Fruit fly (Drosophila melanogaster) whole organism, embryonic: ENCODE data around the gene CG7889.

Source experiments
- Aef1 ChIP-seq: fragments of 200-800 bp; sonication (Bioruptor generic); IDR thresholded peaks from 3 replicates; pipeline ENCODE4 v1.3.6; 2022; ENCODE audit warnings: missing biosample characterization, missing genetic modification characterization
- Atf3 ChIP-seq: fragments of 200-800 bp; sonication (Bioruptor generic); optimal IDR thresholded peaks from 3 replicates; lab custom pipeline; 2016; ENCODE audit warnings: missing biosample characterization, missing genetic modification characterization
- CG10654 ChIP-seq: fragments of 200-800 bp; sonication (Bioruptor generic); optimal IDR thresholded peaks from 2 replicates; lab custom pipeline; 2016; ENCODE audit warnings: missing biosample characterization, missing genetic modification characterization
- CG10979 ChIP-seq: fragments of 200-800 bp; sonication (Bioruptor generic); optimal IDR thresholded peaks from 2 replicates; lab custom pipeline; 2018; ENCODE audit warnings: missing biosample characterization, mild to moderate bottlenecking, missing genetic modification characterization, moderate library complexity
- CG12104 ChIP-seq: fragments of 200-800 bp; sonication (Bioruptor generic); optimal IDR thresholded peaks from 3 replicates; lab custom pipeline; 2016; ENCODE audit warnings: missing biosample characterization, missing genetic modification characterization
- CG12219 ChIP-seq: fragments of 200-800 bp; sonication (Bioruptor generic); optimal IDR thresholded peaks from 3 replicates; lab custom pipeline; 2018; ENCODE audit warnings: missing biosample characterization, mild to moderate bottlenecking, missing genetic modification characterization
- CG13296 ChIP-seq: fragments of 200-800 bp; sonication (Bioruptor generic); optimal IDR thresholded peaks from 3 replicates; lab custom pipeline; 2018; ENCODE audit warnings: missing biosample characterization, mild to moderate bottlenecking, missing genetic modification characterization
- CG14667 ChIP-seq: fragments of 200-800 bp; sonication (Bioruptor generic); IDR thresholded peaks from 2 replicates; pipeline ENCODE4 v1.3.6; 2022; ENCODE audit warnings: missing biosample characterization, missing genetic modification characterization
- CG14860 ChIP-seq: fragments of 200-800 bp; sonication (Bioruptor generic); IDR thresholded peaks from 3 replicates; pipeline ENCODE4 v1.3.6; 2022; ENCODE audit warnings: missing biosample characterization, missing genetic modification characterization; ENCODE audit not compliant: partially characterized antibody
- CG15011 ChIP-seq: fragments of 200-800 bp; sonication (Bioruptor generic); optimal IDR thresholded peaks from 3 replicates; lab custom pipeline; 2018; ENCODE audit warnings: missing biosample characterization, mild to moderate bottlenecking, missing genetic modification characterization
- CG15479 ChIP-seq: fragments of 200-800 bp; sonication (Bioruptor generic); optimal IDR thresholded peaks from 3 replicates; lab custom pipeline; 2019; ENCODE audit warnings: missing biosample characterization, mild to moderate bottlenecking, missing genetic modification characterization, moderate library complexity
- CG1647 ChIP-seq: fragments of 200-800 bp; sonication (Bioruptor generic); optimal IDR thresholded peaks from 3 replicates; lab custom pipeline; 2016; ENCODE audit warnings: missing biosample characterization, missing genetic modification characterization
- CG17186 ChIP-seq: fragments of 200-800 bp; sonication (Bioruptor generic); optimal IDR thresholded peaks from 3 replicates; lab custom pipeline; 2017; ENCODE audit warnings: missing biosample characterization, missing genetic modification reagents, missing genetic modification characterization
- CG31224 ChIP-seq: fragments of 200-800 bp; sonication (Bioruptor generic); IDR thresholded peaks from 2 replicates; pipeline ENCODE4 v1.3.6; 2022; ENCODE audit warnings: missing biosample characterization, missing genetic modification characterization
- CG4360 ChIP-seq: fragments of 200-800 bp; sonication (Bioruptor generic); IDR thresholded peaks from 2 replicates; pipeline ENCODE4 v1.3.6; 2022; ENCODE audit warnings: missing biosample characterization, missing genetic modification characterization
- CG6175 ChIP-seq: fragments of 200-800 bp; sonication (Bioruptor generic); IDR thresholded peaks from 3 replicates; pipeline ENCODE4 v1.3.6; 2022; ENCODE audit warnings: missing biosample characterization, missing genetic modification characterization
- CG8281 ChIP-seq: fragments of 200-800 bp; sonication (Bioruptor generic); optimal IDR thresholded peaks from 2 replicates; lab custom pipeline; 2018; ENCODE audit warnings: missing biosample characterization, mild to moderate bottlenecking, missing genetic modification characterization, moderate library complexity
- CG8924 ChIP-seq: fragments of 200-800 bp; optimal IDR thresholded peaks from 3 replicates; lab custom pipeline; 2019; ENCODE audit warnings: missing biosample characterization, mild to moderate bottlenecking, missing genetic modification characterization, moderate library complexity
- CG9797 ChIP-seq: fragments of 200-800 bp; sonication (Bioruptor generic); optimal IDR thresholded peaks from 3 replicates; lab custom pipeline; 2018; ENCODE audit warnings: missing biosample characterization, mild to moderate bottlenecking, missing genetic modification characterization
- CHES-1-like ChIP-seq: fragments of 200-800 bp; sonication (Bioruptor generic); optimal IDR thresholded peaks from 2 replicates; lab custom pipeline; 2016; ENCODE audit warnings: missing biosample characterization, missing genetic modification characterization
- Dfd ChIP-seq, 2 experiments: fragments of >200 bp; optimal IDR thresholded peaks; 2 replicates each; lab custom pipeline; 2017; ENCODE audit warnings: missing biosample characterization in 2 of 2, missing genetic modification characterization in 2 of 2
- H2.0 ChIP-seq: fragments of 200-800 bp; sonication (Bioruptor generic); IDR thresholded peaks from 2 replicates; pipeline ENCODE4 v1.3.6; 2022; ENCODE audit warnings: missing biosample characterization, missing genetic modification characterization
- HLH4C ChIP-seq: fragments of 200-800 bp; sonication (Bioruptor generic); IDR thresholded peaks from 3 replicates; pipeline ENCODE4 v1.3.6; 2022; ENCODE audit warnings: missing biosample characterization, missing genetic modification characterization; ENCODE audit not compliant: partially characterized antibody
- Hey ChIP-seq: fragments of 200-800 bp; sonication (Bioruptor generic); optimal IDR thresholded peaks from 3 replicates; lab custom pipeline; 2018; ENCODE audit warnings: missing biosample characterization, mild to moderate bottlenecking, missing genetic modification characterization
- Hmx ChIP-seq: fragments of 200-800 bp; sonication (Bioruptor generic); optimal IDR thresholded peaks from 2 replicates; lab custom pipeline; 2016; ENCODE audit warnings: missing biosample characterization, missing genetic modification characterization
- Hr39 ChIP-seq: fragments of >200 bp; optimal IDR thresholded peaks from 2 replicates; lab custom pipeline; 2017
- NC2α ChIP-seq: fragments of 200-800 bp; sonication (Bioruptor generic); optimal IDR thresholded peaks from 2 replicates; lab custom pipeline; 2016; ENCODE audit warnings: missing biosample characterization, missing genetic modification characterization
- Sin3A ChIP-seq: fragments of >200 bp; optimal IDR thresholded peaks from 2 replicates; lab custom pipeline; 2018
- Sry-β ChIP-seq: fragments of 200-800 bp; sonication (Bioruptor generic); optimal IDR thresholded peaks from 2 replicates; lab custom pipeline; 2018; ENCODE audit warnings: missing biosample characterization, mild to moderate bottlenecking, missing genetic modification characterization, moderate library complexity
- Tbp ChIP-seq: fragments of >200 bp; optimal IDR thresholded peaks from 2 replicates; lab custom pipeline; 2018; ENCODE audit warnings: missing biosample characterization, missing genetic modification characterization
- corto ChIP-seq: fragments of 200-800 bp; sonication (Bioruptor generic); optimal IDR thresholded peaks from 2 replicates; lab custom pipeline; 2016; ENCODE audit warnings: missing biosample characterization, mild to moderate bottlenecking, missing genetic modification characterization, moderate library complexity
- crol ChIP-seq: fragments of 200-800 bp; sonication (Bioruptor generic); IDR thresholded peaks from 2 replicates; pipeline ENCODE4 v1.3.6; 2022; ENCODE audit warnings: missing biosample characterization, missing genetic modification characterization
- dan ChIP-seq: fragments of 200-800 bp; sonication (Bioruptor generic); IDR thresholded peaks from 2 replicates; pipeline ENCODE4 v1.3.6; 2022; ENCODE audit warnings: missing biosample characterization, missing genetic modification characterization
- exex ChIP-seq: fragments of 200-800 bp; sonication (Bioruptor generic); optimal IDR thresholded peaks from 4 replicates; lab custom pipeline; 2018; ENCODE audit warnings: missing biosample characterization, mild to moderate bottlenecking, missing genetic modification characterization, moderate library complexity
- gcm ChIP-seq: fragments of 200-800 bp; sonication (Bioruptor generic); optimal IDR thresholded peaks from 2 replicates; lab custom pipeline; 2019; ENCODE audit warnings: missing biosample characterization, mild to moderate bottlenecking, missing genetic modification characterization, moderate library complexity
- inv ChIP-seq: fragments of 200-800 bp; sonication (Bioruptor generic); IDR thresholded peaks from 2 replicates; pipeline ENCODE4 v1.3.6; 2022; ENCODE audit warnings: missing biosample characterization, missing genetic modification characterization; ENCODE audit not compliant: partially characterized antibody
- kah ChIP-seq: fragments of 200-800 bp; sonication (Bioruptor generic); optimal IDR thresholded peaks from 2 replicates; lab custom pipeline; 2018; ENCODE audit warnings: missing biosample characterization, mild to moderate bottlenecking, missing genetic modification characterization
- lab ChIP-seq: fragments of 200-800 bp; sonication (Bioruptor generic); optimal IDR thresholded peaks from 3 replicates; lab custom pipeline; 2017; ENCODE audit warnings: missing biosample characterization, missing genetic modification characterization, mild to moderate bottlenecking, moderate library complexity, missing genetic modification reagents
- lmd ChIP-seq: fragments of 200-800 bp; sonication (Bioruptor generic); IDR thresholded peaks from 2 replicates; pipeline ENCODE4 v1.3.6; 2022; ENCODE audit warnings: missing biosample characterization, missing genetic modification characterization
- nom ChIP-seq: fragments of 200-800 bp; sonication (Bioruptor generic); optimal IDR thresholded peaks from 2 replicates; lab custom pipeline; 2017; ENCODE audit warnings: missing biosample characterization, missing genetic modification characterization, mild to moderate bottlenecking, moderate library complexity, missing genetic modification reagents
- otp ChIP-seq: fragments of 200-800 bp; sonication (Bioruptor generic); IDR thresholded peaks from 3 replicates; pipeline ENCODE4, ENCODE4 v1.3.6; 2022; ENCODE audit warnings: missing biosample characterization, missing genetic modification characterization
- pho ChIP-seq: fragments of 200-800 bp; sonication (Bioruptor generic); optimal IDR thresholded peaks from 2 replicates; lab custom pipeline; 2016; ENCODE audit warnings: missing biosample characterization, missing genetic modification characterization
- pita ChIP-seq: fragments of 200-800 bp; sonication (Bioruptor generic); optimal IDR thresholded peaks from 2 replicates; lab custom pipeline; 2017; ENCODE audit warnings: missing biosample characterization, mild to moderate bottlenecking, missing genetic modification characterization
- stwl ChIP-seq: fragments of 200-800 bp; sonication (Bioruptor generic); optimal IDR thresholded peaks from 3 replicates; lab custom pipeline; 2018; ENCODE audit warnings: missing biosample characterization, mild to moderate bottlenecking, missing genetic modification characterization, moderate library complexity
- sug ChIP-seq: fragments of 200-800 bp; optimal IDR thresholded peaks from 2 replicates; lab custom pipeline; 2019; ENCODE audit warnings: missing biosample characterization, mild to moderate bottlenecking, missing genetic modification characterization, moderate library complexity
- tna ChIP-seq: fragments of 200-800 bp; sonication (Bioruptor generic); IDR thresholded peaks from 2 replicates; pipeline ENCODE4 v1.3.6; 2022; ENCODE audit warnings: missing biosample characterization, missing genetic modification characterization; ENCODE audit not compliant: partially characterized antibody
- tup ChIP-seq: fragments of 200-800 bp; sonication (Bioruptor generic); optimal IDR thresholded peaks from 2 replicates; lab custom pipeline; 2016; ENCODE audit warnings: missing biosample characterization, mild to moderate bottlenecking, missing genetic modification characterization, moderate library complexity
- vfl ChIP-seq: fragments of 200-800 bp; sonication (Bioruptor generic); optimal IDR thresholded peaks from 2 replicates; lab custom pipeline; 2016; ENCODE audit warnings: missing biosample characterization, missing genetic modification characterization

Gene CG7889

dm6 chrX:19286235-19286634 is 42.8 kb downstream of the CG7889 start:
- peak; percentile 50 for TF ChIP-seq sug (tag; lab: Kevin White, UChicago)
- peak; percentile 43 for TF ChIP-seq exex
- no peak for TF ChIP-seq CG14860 (GFP tag; lab: Robert Waterston, UW)
- peak; percentile 60 for TF ChIP-seq lab (GFP tag; lab: Kevin White, UChicago)

- TF ChIP-seq Hey, result peak; percentile 6
- TF ChIP-seq Tbp, result no peak
- no peak for TF ChIP-seq Hr39 (lab: Kevin White, UChicago)
- no peak for TF ChIP-seq crol (GFP tag; lab: Robert Waterston, UW)
- no peak for TF ChIP-seq gcm (GFP tag; lab: Kevin White, UChicago)
- TF ChIP-seq nom (GFP tag; lab: Kevin White, UChicago), result peak; percentile 43
- TF ChIP-seq CG8281, result peak; percentile 99
- no peak for TF ChIP-seq CG12104 (GFP tag; lab: Kevin White, UChicago)
- no peak for TF ChIP-seq CG6175
- TF ChIP-seq, all 482 proteins: peak for 3
These were observed 44.4 kb downstream of the CG7889 start for dm6 chrX:19287784-19288183.

DNA sequence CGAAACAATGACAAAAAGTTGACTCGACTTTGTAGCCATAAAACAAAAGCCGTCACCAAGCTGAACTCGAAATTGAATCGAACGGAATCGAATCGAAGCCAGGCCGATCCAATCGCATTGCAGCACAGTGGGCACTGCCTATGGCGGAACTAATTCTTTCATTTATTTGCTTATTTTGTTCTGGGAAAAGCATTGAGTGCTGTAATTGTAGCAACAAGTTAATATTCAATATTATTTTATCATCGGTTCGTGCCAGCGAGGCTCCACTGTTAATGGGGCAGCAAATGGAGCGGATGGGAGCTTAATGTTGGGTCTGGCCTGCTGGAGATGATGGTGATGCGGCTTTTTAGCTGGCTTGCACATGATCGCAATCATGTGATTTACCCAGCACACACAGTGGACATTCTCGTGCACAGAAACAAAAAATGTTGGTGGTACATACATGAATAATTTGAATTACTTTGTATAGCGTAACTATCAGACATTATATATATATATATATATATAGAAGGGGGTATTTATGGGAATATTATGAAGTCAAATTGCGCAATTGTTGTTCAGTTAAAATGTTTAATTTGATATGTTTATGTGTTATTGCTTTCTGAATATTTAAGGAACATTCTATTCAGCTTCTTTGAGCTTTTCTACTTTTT is 46.0 kb downstream of the CG7889 start:
- TF ChIP-seq corto, result peak; percentile 95
- peak; percentile 41 for TF ChIP-seq vfl
- peak; percentile 84 for TF ChIP-seq CG10979
- no peak for TF ChIP-seq tna (GFP tag; lab: Robert Waterston, UW)
- TF ChIP-seq Dfd (GFP tag; optimal IDR thresholded peaks at IDR 0.05; lab: Kevin White, UChicago), result no peak
- peak; percentile 91 for TF ChIP-seq CG12219 (GFP tag; lab: Kevin White, UChicago)
- TF ChIP-seq pita, result no peak
- peak; percentile 55 for TF ChIP-seq CHES-1-like (GFP tag; lab: Kevin White, UChicago)
- TF ChIP-seq CG4360 (GFP tag; lab: Robert Waterston, UW), result peak; percentile 75
- peak; percentile 87 for TF ChIP-seq CG8924 (tag; lab: Kevin White, UChicago)
- no peak for TF ChIP-seq CG15479 (GFP tag; lab: Kevin White, UChicago)
- peak; percentile 69 for TF ChIP-seq CG17186
- peak; percentile 87 for TF ChIP-seq Aef1 (GFP tag; lab: Robert Waterston, UW)
- peak; percentile 39 for TF ChIP-seq pho (GFP tag; lab: Kevin White, UChicago)
- no peak for TF ChIP-seq Tbp
- no peak for TF ChIP-seq Sin3A (lab: Kevin White, UChicago)
- peak; percentile 94 for TF ChIP-seq otp (GFP tag; lab: Robert Waterston, UW)
- peak; percentile 91 for TF ChIP-seq lmd (GFP tag; lab: Robert Waterston, UW)
- peak; percentile 79 for TF ChIP-seq NC2α (GFP tag; lab: Kevin White, UChicago)
- TF ChIP-seq HLH4C (GFP tag; lab: Robert Waterston, UW), result no peak
- TF ChIP-seq Atf3 (GFP tag; lab: Kevin White, UChicago), result peak; percentile 72
- TF ChIP-seq tup (GFP tag; lab: Kevin White, UChicago), result peak; percentile 71
- peak; percentile 86 for TF ChIP-seq CG10654 (GFP tag; lab: Kevin White, UChicago)
- peak; percentile 94 for TF ChIP-seq H2.0 (GFP tag; lab: Robert Waterston, UW)
- TF ChIP-seq CG31224 (GFP tag; lab: Robert Waterston, UW), result peak; percentile 56
- peak; percentile 49 for TF ChIP-seq dan (GFP tag; lab: Robert Waterston, UW)
- TF ChIP-seq inv (GFP tag; lab: Robert Waterston, UW), result no peak
- TF ChIP-seq CG13296, result peak; percentile 85
- TF ChIP-seq CG15011 (GFP tag; lab: Kevin White, UChicago), result peak; percentile 43
- no peak for TF ChIP-seq stwl (tag; lab: Kevin White, UChicago)
- peak; percentile 85 for TF ChIP-seq kah (GFP tag; lab: Kevin White, UChicago)
- peak; percentile 20 for TF ChIP-seq Sry-β
- peak; percentile 89 for TF ChIP-seq CG14667
- TF ChIP-seq CG9797 (GFP tag; lab: Kevin White, UChicago), result no peak
- TF ChIP-seq CG1647 (GFP tag; lab: Kevin White, UChicago), result peak; percentile 88
- peak; percentile 36 for TF ChIP-seq Hmx
